Worm (Caenorhabditis elegans) whole organism, L1 larva: ENCODE results near the gene cyp-33C5.

Experiments
- ceh-8 ChIP-seq: fragments of 200-800 bp; sonication (Bioruptor generic); optimal IDR thresholded peaks from 2 replicates; lab custom pipeline; 2018; ENCODE audit warnings: mild to moderate bottlenecking, missing genetic modification characterization, moderate library complexity, missing compliant biosample characterization
- lin-14 ChIP-seq: fragments of 200-800 bp; sonication (Bioruptor generic); optimal IDR thresholded peaks from 2 replicates; lab custom pipeline; 2018; ENCODE audit warnings: mild to moderate bottlenecking, missing genetic modification characterization, moderate library complexity, missing compliant biosample characterization
- lin-35 ChIP-seq, 2 experiments: fragments of 150-350 bp; optimal IDR thresholded peaks; 2 replicates each; lab custom pipeline; 2014; ENCODE audit warnings: missing biosample characterization in 2 of 2, missing genetic modification characterization in 2 of 2, missing genetic modification reagents in 2 of 2
- nhr-71 ChIP-seq: sonication (generic microtip); optimal IDR thresholded peaks from 2 replicates; lab custom pipeline; 2016; ENCODE audit warnings: mild to moderate bottlenecking, missing genetic modification characterization, moderate library complexity, missing compliant biosample characterization
- sox-4 ChIP-seq: sonication (generic microtip); optimal IDR thresholded peaks from 2 replicates; lab custom pipeline; 2016; ENCODE audit warnings: missing genetic modification characterization, missing compliant biosample characterization

ce11 chrV:2294577-2294976 is 49.8 kb downstream of the cyp-33C5 start, which contains the start of gene nhr-226:
- TF ChIP-seq lin-14 (GFP tag; lab: Kevin White, UChicago) (no peak), sox-4 (tag; lab: Kevin White, UChicago) (no peak), ceh-8 (GFP tag; lab: Kevin White, UChicago) (no peak), lin-35 (GFP tag; optimal IDR thresholded peaks at IDR 0.05; lab: Kevin White, UChicago) (no peak), nhr-71 (tag; lab: Kevin White, UChicago) (no peak)
